Worm (Caenorhabditis elegans): ENCODE data around the gene T07C4.12.

DNA sequence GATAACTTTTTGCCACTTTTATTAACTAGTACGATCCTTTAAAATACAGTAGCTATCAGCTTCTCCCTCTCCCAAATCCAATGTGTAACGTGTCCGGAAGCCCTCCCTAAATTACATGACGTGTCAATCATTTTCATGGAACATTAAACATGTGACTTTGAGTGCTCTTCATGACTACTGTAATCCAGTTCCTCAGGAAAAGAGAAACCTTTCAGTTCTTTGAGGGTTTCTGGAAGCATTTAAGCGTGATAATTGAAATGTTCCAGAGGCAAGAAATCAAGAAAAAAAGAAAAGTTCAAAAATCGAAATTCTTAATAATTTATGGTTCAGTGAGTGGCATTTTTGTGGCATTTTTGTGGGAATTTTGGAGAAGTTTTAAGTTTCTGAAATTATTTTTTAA is 30.5 kb upstream of the T07C4.12 start:
- no peak for TF ChIP-seq unc-39 (tag; optimal IDR thresholded peaks at IDR 0.05)
- no peak for TF ChIP-seq unc-120 (tag; optimal IDR thresholded peaks at IDR 0.05; ENCODE audit: poor library complexity, severe bottlenecking)
- no peak for TF ChIP-seq blmp-1 (tag; optimal IDR thresholded peaks at IDR 0.05)
- TF ChIP-seq lsy-2 (tag; optimal IDR thresholded peaks at IDR 0.05) = no peak
- no peak for TF ChIP-seq nhr-76 (tag; optimal IDR thresholded peaks at IDR 0.05)
- no peak for TF ChIP-seq ces-1 (GFP tag; optimal IDR thresholded peaks at IDR 0.05)
- TF ChIP-seq bed-3 (GFP tag; optimal IDR thresholded peaks at IDR 0.05) = no peak
- TF ChIP-seq elt-3 (tag; optimal IDR thresholded peaks at IDR 0.05) = no peak
- no peak for TF ChIP-seq nhr-12 (tag; optimal IDR thresholded peaks at IDR 0.05)
- TF ChIP-seq nhr-237 (tag; optimal IDR thresholded peaks at IDR 0.05) = no peak
- no peak for TF ChIP-seq mls-2 (tag; optimal IDR thresholded peaks at IDR 0.05)
